Worm (Caenorhabditis elegans) whole organism, young adult: ENCODE measurements around the gene F13C5.5.
A peak's percentile ranks its signal among the peaks of the same experiment; 100 is the strongest.

Experiments used
- F10E7.11 ChIP-seq: sonication (generic microtip); optimal IDR thresholded peaks from 2 replicates; lab custom pipeline; 2017; ENCODE audit warnings: mild to moderate bottlenecking, missing genetic modification characterization, moderate library complexity, missing compliant biosample characterization
- F22D6.2 ChIP-seq: sonication (generic microtip); optimal IDR thresholded peaks from 2 replicates; lab custom pipeline; 2016; ENCODE audit warnings: mild to moderate bottlenecking, missing genetic modification characterization, missing compliant biosample characterization
- F33H1.4 ChIP-seq: fragments of 200-800 bp; sonication (Bioruptor generic); IDR thresholded peaks from 2 replicates; pipeline ENCODE4 v1.3.6; 2022; ENCODE audit warnings: missing genetic modification reagents, missing genetic modification characterization, missing compliant biosample characterization
- F57A8.1 ChIP-seq: fragments of 200-800 bp; sonication (Bioruptor generic); optimal IDR thresholded peaks from 2 replicates; lab custom pipeline; 2018; ENCODE audit warnings: mild to moderate bottlenecking, missing genetic modification characterization, moderate library complexity, missing compliant biosample characterization
- Y67H2A.10 ChIP-seq: fragments of 200-800 bp; sonication (Bioruptor generic); conservative IDR thresholded peaks from 2 replicates; pipeline ENCODE4 v1.3.6; 2022; ENCODE audit warnings: missing genetic modification reagents, missing genetic modification characterization, missing compliant biosample characterization
- aptf-2 ChIP-seq: fragments of 200-800 bp; sonication (Bioruptor generic); conservative IDR thresholded peaks from 2 replicates; pipeline ENCODE4 v1.3.6; 2022; ENCODE audit warnings: missing genetic modification reagents, missing genetic modification characterization, missing compliant biosample characterization
- attf-3 ChIP-seq: fragments of 200-800 bp; sonication (Bioruptor generic); conservative IDR thresholded peaks from 2 replicates; pipeline ENCODE4 v1.3.6; 2022; ENCODE audit warnings: missing genetic modification reagents, missing genetic modification characterization, missing compliant biosample characterization
- attf-5 ChIP-seq: fragments of 200-800 bp; sonication (Bioruptor generic); optimal IDR thresholded peaks from 2 replicates; lab custom pipeline; 2018; ENCODE audit warnings: mild to moderate bottlenecking, missing genetic modification characterization, missing compliant biosample characterization
- bed-2 ChIP-seq: fragments of 200-800 bp; sonication (Bioruptor generic); IDR thresholded peaks from 2 replicates; pipeline ENCODE4 v1.3.6; 2022; ENCODE audit warnings: missing genetic modification reagents, missing genetic modification characterization, missing compliant biosample characterization
- cebp-1 ChIP-seq, 2 experiments: fragments of 200-800 bp in 1 of 2; sonication (Bioruptor generic) in 1 of 2; sonication (generic microtip) in 1 of 2; IDR thresholded peaks in 1 of 2; optimal IDR thresholded peaks in 1 of 2; 2 replicates each; pipeline versions ENCODE4 v1.3.6 to Lab custom; 2017 to 2022; ENCODE audit warnings: missing compliant biosample characterization in 2 of 2, missing genetic modification characterization in 2 of 2, mild to moderate bottlenecking in 1 of 2, missing genetic modification reagents in 1 of 2, moderate library complexity in 1 of 2
- ceh-58 ChIP-seq: fragments of 200-800 bp; sonication (Bioruptor generic); IDR thresholded peaks from 2 replicates; pipeline ENCODE4 v1.3.6; 2022; ENCODE audit warnings: missing genetic modification characterization, missing compliant biosample characterization
- dox-1 ChIP-seq: fragments of 200-800 bp; sonication (Bioruptor generic); IDR thresholded peaks from 2 replicates; pipeline ENCODE4 v1.3.6; 2022; ENCODE audit warnings: missing genetic modification reagents, missing genetic modification characterization, missing compliant biosample characterization
- ets-4 ChIP-seq: fragments of 200-800 bp; sonication (Bioruptor generic); optimal IDR thresholded peaks from 2 replicates; lab custom pipeline; 2018; ENCODE audit warnings: mild to moderate bottlenecking, missing genetic modification characterization, missing compliant biosample characterization
- gei-17 ChIP-seq: fragments of 200-800 bp; sonication (Bioruptor generic); optimal IDR thresholded peaks from 2 replicates; lab custom pipeline; 2018; ENCODE audit warnings: mild to moderate bottlenecking, missing genetic modification characterization, missing compliant biosample characterization
- hlh-26 ChIP-seq: fragments of 200-800 bp; sonication (Bioruptor generic); conservative IDR thresholded peaks from 2 replicates; pipeline ENCODE4 v1.3.6; 2022; ENCODE audit warnings: missing genetic modification reagents, missing genetic modification characterization, missing compliant biosample characterization
- let-526 ChIP-seq: fragments of 200-800 bp; sonication (Bioruptor generic); IDR thresholded peaks from 2 replicates; pipeline ENCODE4 v1.3.6; 2022; ENCODE audit warnings: missing genetic modification reagents, missing genetic modification characterization, missing compliant biosample characterization
- let-607 ChIP-seq, 2 experiments: fragments of 200-800 bp in 1 of 2; sonication (Bioruptor generic) in 1 of 2; sonication (generic microtip) in 1 of 2; optimal IDR thresholded peaks; 2 replicates each; lab custom pipeline; 2016 to 2018; ENCODE audit warnings: mild to moderate bottlenecking in 2 of 2, missing compliant biosample characterization in 2 of 2, missing genetic modification characterization in 2 of 2, moderate library complexity in 2 of 2, missing genotype in 1 of 2
- lin-54 ChIP-seq: fragments of 200-800 bp; sonication (Bioruptor generic); optimal IDR thresholded peaks from 2 replicates; lab custom pipeline; 2018; ENCODE audit warnings: mild to moderate bottlenecking, missing genetic modification characterization, missing compliant biosample characterization
- nfya-1 ChIP-seq: sonication (generic microtip); optimal IDR thresholded peaks from 2 replicates; lab custom pipeline; 2017; ENCODE audit warnings: antibody characterized with exemption, missing compliant biosample characterization, missing genetic modification characterization, borderline replicate concordance; ENCODE audit not compliant: insufficient read depth
- nhr-179 ChIP-seq: sonication (generic microtip); optimal IDR thresholded peaks from 2 replicates; lab custom pipeline; 2016; ENCODE audit warnings: mild to moderate bottlenecking, missing genetic modification characterization, missing compliant biosample characterization
- nhr-80 ChIP-seq: sonication (generic microtip); optimal IDR thresholded peaks from 2 replicates; lab custom pipeline; 2016; ENCODE audit warnings: missing genetic modification characterization, missing compliant biosample characterization
- rpc-1 ChIP-seq, 2 experiments: fragments of 150-350 bp in 1 of 2; sonication (generic microtip) in 1 of 2; optimal IDR thresholded peaks; 2 replicates each; lab custom pipeline; 2014 to 2018; ENCODE audit warnings: missing biosample characterization in 1 of 2, missing genetic modification characterization in 1 of 2, missing genetic modification reagents in 1 of 2, missing genotype in 1 of 2
- sdz-38 ChIP-seq: sonication (generic microtip); optimal IDR thresholded peaks from 2 replicates; lab custom pipeline; 2016; ENCODE audit warnings: missing genotype, missing genetic modification characterization, missing compliant biosample characterization
- snpc-1.1 ChIP-seq: sonication (generic microtip); optimal IDR thresholded peaks from 2 replicates; lab custom pipeline; 2017; ENCODE audit warnings: missing genetic modification characterization, mild to moderate bottlenecking, missing compliant biosample characterization, antibody characterized with exemption, moderate library complexity, missing genotype, missing genetic modification reagents; ENCODE audit not compliant: insufficient read depth
- unc-62 ChIP-seq: fragments of 150-350 bp; optimal IDR thresholded peaks from 2 replicates; lab custom pipeline; 2014; ENCODE audit warnings: missing biosample characterization, missing genetic modification reagents, missing genetic modification characterization
- xnd-1 ChIP-seq: sonication (generic microtip); optimal IDR thresholded peaks from 2 replicates; lab custom pipeline; 2016; ENCODE audit warnings: missing genotype, missing genetic modification reagents, missing genetic modification characterization, missing compliant biosample characterization
- ztf-18 ChIP-seq: sonication (generic microtip); optimal IDR thresholded peaks from 2 replicates; lab custom pipeline; 2016; ENCODE audit warnings: missing genotype, mild to moderate bottlenecking, missing genetic modification characterization, missing compliant biosample characterization
- ztf-26 ChIP-seq: sonication (generic microtip); optimal IDR thresholded peaks from 2 replicates; lab custom pipeline; 2017; ENCODE audit warnings: missing genetic modification characterization, missing compliant biosample characterization

Gene F13C5.5

DNA sequence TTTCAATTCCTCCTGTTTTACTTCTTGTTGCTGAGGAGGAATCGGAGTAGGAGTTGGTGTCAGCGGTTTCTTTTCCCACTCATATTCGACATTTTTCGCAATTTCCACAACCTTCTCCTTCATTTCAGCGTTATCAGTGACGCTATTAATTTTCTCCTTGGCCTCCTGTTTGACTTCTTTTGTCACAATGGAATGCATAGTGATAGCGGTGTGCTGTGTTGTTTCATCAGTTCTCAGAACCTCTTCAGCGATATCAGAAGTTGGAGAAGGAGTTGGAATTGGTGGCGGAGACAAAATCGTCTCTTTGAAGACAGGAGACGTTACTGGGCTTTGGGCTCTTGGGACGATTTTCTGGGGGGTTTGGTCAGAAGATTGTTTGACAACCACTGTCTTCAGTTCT is 38.2 kb upstream of the F13C5.5 start:
- TF ChIP-seq let-526 (GFP tag; lab: Robert Waterston, UW) = no peak
- peak; percentile 63 for TF ChIP-seq nhr-80 (tag; lab: Kevin White, UChicago)

DNA sequence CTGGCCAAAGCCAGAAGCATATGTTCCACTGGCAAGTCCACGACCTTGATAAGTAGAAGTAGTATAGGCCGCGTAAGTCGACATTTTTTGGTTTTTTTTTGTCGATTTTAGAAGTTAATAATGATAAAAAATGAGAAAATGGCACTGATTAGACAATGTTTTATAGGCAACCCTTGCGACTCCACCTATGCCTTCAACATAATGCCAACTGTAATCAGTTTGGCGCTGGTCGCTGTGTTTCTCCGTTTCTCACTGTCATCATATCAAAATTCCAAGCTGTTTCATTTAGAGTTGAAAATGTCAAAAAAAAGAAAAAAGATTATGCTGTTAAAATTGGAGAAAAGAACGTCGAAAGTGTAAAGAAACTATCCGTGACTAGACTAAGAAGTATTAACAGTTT is 37.3 kb upstream of the F13C5.5 start:
- TF ChIP-seq cebp-1 (GFP tag; IDR thresholded peaks at IDR 0.05; lab: Robert Waterston, UW) (no peak), cebp-1 (tag; optimal IDR thresholded peaks at IDR 0.05; lab: Kevin White, UChicago) (peak; percentile 2), ceh-58 (no peak), bed-2 (GFP tag; lab: Robert Waterston, UW) (no peak), let-607 (tag; optimal IDR thresholded peaks at IDR 0.05; lab: Kevin White, UChicago) (peak; percentile 80 to 90), nhr-80 (tag; lab: Kevin White, UChicago) (peak; percentile 93), ztf-18 (tag; lab: Kevin White, UChicago) (no peak), lin-54 (no peak), snpc-1.1 (tag; lab: Kevin White, UChicago) (no peak)

DNA sequence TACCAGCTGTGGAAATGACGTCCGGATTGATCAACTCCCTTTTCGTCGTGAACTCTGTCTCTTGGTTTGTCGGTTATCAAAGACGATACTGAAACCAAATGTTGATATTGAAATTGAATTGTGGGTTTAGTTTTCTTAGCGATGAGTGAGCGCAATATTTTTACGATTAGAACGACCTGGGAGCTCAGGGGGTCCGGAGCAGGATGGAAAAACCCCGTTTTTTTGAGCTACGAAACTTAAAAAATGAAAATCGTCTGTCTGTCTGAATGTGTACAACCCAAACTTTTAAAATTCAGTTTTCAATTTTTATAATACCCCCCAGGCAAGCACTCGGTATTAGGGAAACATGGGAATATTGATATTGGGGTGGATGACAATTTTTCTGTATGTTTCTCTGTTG is 34.5 kb upstream of the F13C5.5 start:
- TF ChIP-seq nhr-80 (tag; lab: Kevin White, UChicago) (peak; percentile 21), ets-4 (GFP tag; lab: Kevin White, UChicago) (no peak), gei-17 (GFP tag; lab: Kevin White, UChicago) (no peak)

DNA sequence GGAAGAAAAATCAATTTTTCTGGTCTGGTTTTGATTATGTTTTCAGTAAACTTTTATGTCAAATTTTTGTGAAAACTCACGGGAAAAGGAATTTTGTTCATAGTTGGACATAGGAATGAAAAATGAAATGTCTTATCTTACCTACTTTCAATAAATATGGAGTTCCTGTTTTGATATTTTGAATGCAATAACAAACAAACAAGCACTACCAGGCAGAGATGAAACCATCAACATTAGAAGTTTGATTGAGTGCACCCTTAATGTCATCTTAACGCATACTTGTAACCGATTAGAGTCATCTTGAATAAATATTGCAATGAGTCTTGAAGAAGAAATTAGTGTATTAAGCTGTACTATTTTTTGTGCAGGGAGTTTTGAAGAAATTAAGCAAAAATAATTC is 33.1 kb upstream of the F13C5.5 start, which contains the start of gene M6.11:
Gene M6.11 (minus strand): TSS at position 101 of the 400 bp plus-strand sequence.
- no peak for TF ChIP-seq F33H1.4 (GFP tag; lab: Robert Waterston, UW)
- no peak for TF ChIP-seq attf-5 (GFP tag; lab: Kevin White, UChicago)
- TF ChIP-seq xnd-1 (tag; lab: Kevin White, UChicago) = no peak
- TF ChIP-seq aptf-2 (GFP tag; lab: Robert Waterston, UW) = no peak
- TF ChIP-seq attf-3 (GFP tag; lab: Robert Waterston, UW) = no peak
- no peak for TF ChIP-seq dox-1
- TF ChIP-seq sdz-38 (tag; lab: Kevin White, UChicago) = no peak
- no peak for TF ChIP-seq hlh-26 (GFP tag; lab: Robert Waterston, UW)
- TF ChIP-seq nfya-1 (tag; lab: Kevin White, UChicago) = no peak
- TF ChIP-seq F22D6.2 (tag; lab: Kevin White, UChicago) = no peak
- TF ChIP-seq ztf-18 (tag; lab: Kevin White, UChicago) = no peak
- TF ChIP-seq nhr-179 (tag; lab: Kevin White, UChicago) = no peak
- no peak for TF ChIP-seq unc-62
- no peak for TF ChIP-seq bed-2 (GFP tag; lab: Robert Waterston, UW)
- no peak for TF ChIP-seq F10E7.11 (tag; lab: Kevin White, UChicago)

DNA sequence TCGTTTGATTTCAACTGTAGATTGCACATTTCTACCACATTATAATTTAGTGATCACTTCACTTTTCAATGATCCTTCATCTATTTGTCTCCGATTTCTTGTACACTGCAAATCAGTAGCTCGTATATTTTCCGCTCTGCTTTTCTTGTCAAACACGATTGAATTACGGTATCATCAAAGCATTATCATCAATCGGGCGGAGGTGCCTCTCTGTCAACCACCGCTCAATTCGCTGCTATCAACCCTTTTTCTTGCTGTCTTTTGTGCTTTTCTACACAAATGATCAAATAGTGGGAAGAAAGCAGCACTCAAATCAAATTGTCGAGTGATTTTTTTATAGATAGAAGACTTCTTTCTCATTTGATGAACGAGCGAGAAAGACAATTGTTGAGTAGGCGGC is 29.3 kb upstream of the F13C5.5 start:
- TF ChIP-seq Y67H2A.10 (GFP tag; lab: Robert Waterston, UW) (no peak), rpc-1 (optimal IDR thresholded peaks at IDR 0.05; lab: Kevin White, UChicago) (no peak), rpc-1 (tag; optimal IDR thresholded peaks at IDR 0.05; lab: Kevin White, UChicago) (no peak), F57A8.1 (GFP tag; lab: Kevin White, UChicago) (no peak), ztf-26 (tag; lab: Kevin White, UChicago) (no peak), nhr-80 (tag; lab: Kevin White, UChicago) (peak; percentile 89), ets-4 (GFP tag; lab: Kevin White, UChicago) (peak; percentile 16), let-607 (tag; optimal IDR thresholded peaks at IDR 0.05; lab: Kevin White, UChicago) (peak in 1 of 2 experiments; percentile 8)
